Fruit fly (Drosophila melanogaster) whole organism, prepupa: ENCODE results near the gene Gclm.
A peak's percentile ranks its signal among the peaks of the same experiment; 100 is the strongest.

Experiments
- Blimp-1 ChIP-seq: fragments of 200-800 bp; sonication (Bioruptor generic); optimal IDR thresholded peaks from 3 replicates; lab custom pipeline; 2017; ENCODE audit warnings: missing biosample characterization, missing genetic modification characterization, mild to moderate bottlenecking, moderate library complexity, missing genetic modification reagents
- CG10631 ChIP-seq: fragments of 200-800 bp; sonication (Bioruptor generic); optimal IDR thresholded peaks from 2 replicates; lab custom pipeline; 2016; ENCODE audit warnings: missing biosample characterization, missing genetic modification characterization
- CG10669 ChIP-seq: fragments of 200-800 bp; sonication (Bioruptor generic); optimal IDR thresholded peaks from 3 replicates; lab custom pipeline; 2018; ENCODE audit warnings: missing biosample characterization, mild to moderate bottlenecking, missing genetic modification characterization, moderate library complexity
- CG11294 ChIP-seq: fragments of 200-800 bp; sonication (Bioruptor generic); IDR thresholded peaks from 2 replicates; pipeline ENCODE4 v1.3.6; 2022; ENCODE audit warnings: missing biosample characterization, missing genetic modification characterization
- CG11762 ChIP-seq: fragments of 200-800 bp; sonication (Bioruptor generic); optimal IDR thresholded peaks from 3 replicates; lab custom pipeline; 2016; ENCODE audit warnings: missing biosample characterization, missing genetic modification characterization; ENCODE audit not compliant: insufficient read depth
- CG11902 ChIP-seq: fragments of 200-800 bp; sonication (Bioruptor generic); optimal IDR thresholded peaks from 3 replicates; lab custom pipeline; 2016; ENCODE audit warnings: missing biosample characterization, missing genetic modification characterization
- CG15336 ChIP-seq: fragments of 200-800 bp; sonication (Bioruptor generic); IDR thresholded peaks from 2 replicates; pipeline ENCODE4 v1.3.6; 2022; ENCODE audit warnings: missing biosample characterization, missing genetic modification characterization
- CG16779 ChIP-seq: fragments of 200-800 bp; sonication (Bioruptor generic); optimal IDR thresholded peaks from 3 replicates; lab custom pipeline; 2017; ENCODE audit warnings: missing biosample characterization, mild to moderate bottlenecking, missing genetic modification characterization
- CG3032 ChIP-seq: fragments of 200-800 bp; optimal IDR thresholded peaks from 2 replicates; lab custom pipeline; 2019; ENCODE audit warnings: missing biosample characterization, mild to moderate bottlenecking, missing genetic modification characterization, moderate library complexity
- CG32006 ChIP-seq: fragments of 200-800 bp; sonication (Bioruptor generic); optimal IDR thresholded peaks from 3 replicates; lab custom pipeline; 2017; ENCODE audit warnings: missing biosample characterization, mild to moderate bottlenecking, missing genetic modification characterization
- CG34406 ChIP-seq: fragments of 200-800 bp; sonication (Bioruptor generic); optimal IDR thresholded peaks from 3 replicates; lab custom pipeline; 2016; ENCODE audit warnings: missing biosample characterization, missing genetic modification characterization
- CG3919 ChIP-seq: fragments of 200-800 bp; sonication (Bioruptor generic); optimal IDR thresholded peaks from 3 replicates; lab custom pipeline; 2016; ENCODE audit warnings: missing biosample characterization, missing genetic modification characterization
- CG4318 ChIP-seq: fragments of 200-800 bp; sonication (Bioruptor generic); optimal IDR thresholded peaks from 3 replicates; lab custom pipeline; 2017; ENCODE audit warnings: missing biosample characterization, mild to moderate bottlenecking, missing genetic modification characterization
- CG6276 ChIP-seq: fragments of 200-800 bp; sonication (Bioruptor generic); optimal IDR thresholded peaks from 2 replicates; lab custom pipeline; 2017; ENCODE audit warnings: missing biosample characterization, mild to moderate bottlenecking, missing genetic modification characterization
- CG6808 ChIP-seq: fragments of 200-800 bp; sonication (Bioruptor generic); optimal IDR thresholded peaks from 3 replicates; lab custom pipeline; 2017; ENCODE audit warnings: missing biosample characterization, missing genetic modification characterization, mild to moderate bottlenecking, moderate library complexity, missing genetic modification reagents
- CG7368 ChIP-seq: fragments of 200-800 bp; sonication (Bioruptor generic); optimal IDR thresholded peaks from 3 replicates; lab custom pipeline; 2016; ENCODE audit warnings: missing biosample characterization, missing genetic modification characterization
- CG8119 ChIP-seq: fragments of 200-800 bp; sonication (Bioruptor generic); IDR thresholded peaks from 3 replicates; pipeline ENCODE4 v1.3.6; 2022; ENCODE audit warnings: missing biosample characterization, missing genetic modification characterization
- CG8632 ChIP-seq: fragments of 200-800 bp; sonication (Bioruptor generic); optimal IDR thresholded peaks from 3 replicates; lab custom pipeline; 2016; ENCODE audit warnings: missing biosample characterization, missing genetic modification characterization
- CG9139 ChIP-seq: fragments of 200-800 bp; sonication (Bioruptor generic); optimal IDR thresholded peaks from 3 replicates; lab custom pipeline; 2017; ENCODE audit warnings: missing biosample characterization, mild to moderate bottlenecking, missing genetic modification characterization
- Eip78C ChIP-seq: fragments of 200-800 bp; sonication (Bioruptor generic); peaks from one replicate; lab custom pipeline; 2016; ENCODE audit warnings: missing biosample characterization, missing genetic modification characterization
- Eip93F ChIP-seq: fragments of 200-800 bp; sonication (Bioruptor generic); optimal IDR thresholded peaks from 2 replicates; lab custom pipeline; 2016; ENCODE audit warnings: missing biosample characterization, mild to moderate bottlenecking, missing genetic modification characterization
- Ets21C ChIP-seq: fragments of 200-800 bp; sonication (Bioruptor generic); optimal IDR thresholded peaks from 3 replicates; lab custom pipeline; 2016; ENCODE audit warnings: missing biosample characterization, missing genetic modification characterization
- Ets96B ChIP-seq: fragments of 200-800 bp; optimal IDR thresholded peaks from 2 replicates; lab custom pipeline; 2019; ENCODE audit warnings: missing biosample characterization, mild to moderate bottlenecking, missing genetic modification characterization, moderate library complexity
- Hr38 ChIP-seq: sonication (Bioruptor generic); optimal IDR thresholded peaks from 2 replicates; lab custom pipeline; 2016; ENCODE audit warnings: missing biosample characterization, missing genetic modification characterization
- Hr39 ChIP-seq: fragments of 200-800 bp; sonication (Bioruptor generic); optimal IDR thresholded peaks from 2 replicates; lab custom pipeline; 2016; ENCODE audit warnings: missing biosample characterization, missing genetic modification characterization
- Hr4 ChIP-seq: fragments of 200-800 bp; sonication (Bioruptor generic); optimal IDR thresholded peaks from 3 replicates; lab custom pipeline; 2016; ENCODE audit warnings: missing biosample characterization, missing genetic modification characterization
- Lpt ChIP-seq: fragments of 200-800 bp; sonication (Bioruptor generic); optimal IDR thresholded peaks from 3 replicates; lab custom pipeline; 2016; ENCODE audit warnings: missing biosample characterization, missing genetic modification characterization
- OdsH ChIP-seq: fragments of 200-800 bp; sonication (Bioruptor generic); optimal IDR thresholded peaks from 3 replicates; lab custom pipeline; 2016; ENCODE audit warnings: missing biosample characterization, missing genetic modification characterization
- Sox15 ChIP-seq: fragments of 200-800 bp; sonication (Bioruptor generic); optimal IDR thresholded peaks from 3 replicates; lab custom pipeline; 2016; ENCODE audit warnings: missing biosample characterization, missing genetic modification characterization
- achi ChIP-seq: fragments of 200-800 bp; sonication (Bioruptor generic); optimal IDR thresholded peaks from 3 replicates; lab custom pipeline; 2016; ENCODE audit warnings: missing biosample characterization, missing genetic modification characterization
- acj6 ChIP-seq: fragments of 200-800 bp; sonication (Bioruptor generic); optimal IDR thresholded peaks from 3 replicates; lab custom pipeline; 2016; ENCODE audit warnings: missing biosample characterization, missing genetic modification characterization
- cyc ChIP-seq: fragments of 200-800 bp; sonication (Bioruptor generic); optimal IDR thresholded peaks from 3 replicates; lab custom pipeline; 2016; ENCODE audit warnings: missing biosample characterization, missing genetic modification characterization
- dac ChIP-seq: fragments of 200-800 bp; sonication (Bioruptor generic); optimal IDR thresholded peaks from 2 replicates; lab custom pipeline; 2017; ENCODE audit warnings: missing biosample characterization, mild to moderate bottlenecking, missing genetic modification characterization
- eg ChIP-seq: fragments of 200-800 bp; sonication (Bioruptor generic); IDR thresholded peaks from 3 replicates; pipeline ENCODE4 v1.3.6; 2022; ENCODE audit warnings: missing biosample characterization, missing genetic modification characterization
- esn ChIP-seq: fragments of 200-800 bp; sonication (Bioruptor generic); optimal IDR thresholded peaks from 2 replicates; lab custom pipeline; 2016; ENCODE audit warnings: missing biosample characterization, mild to moderate bottlenecking, missing genetic modification characterization, moderate library complexity
- fd85E ChIP-seq: fragments of 200-800 bp; sonication (Bioruptor generic); optimal IDR thresholded peaks from 3 replicates; lab custom pipeline; 2016; ENCODE audit warnings: missing biosample characterization, missing genetic modification characterization
- fkh ChIP-seq: fragments of 200-800 bp; sonication (Bioruptor generic); optimal IDR thresholded peaks from 3 replicates; lab custom pipeline; 2017; ENCODE audit warnings: missing biosample characterization, mild to moderate bottlenecking, missing genetic modification characterization, moderate library complexity
- net ChIP-seq: fragments of 200-800 bp; sonication (Bioruptor generic); optimal IDR thresholded peaks from 3 replicates; lab custom pipeline; 2016; ENCODE audit warnings: missing biosample characterization, missing genetic modification characterization
- pdm3 ChIP-seq: fragments of 200-800 bp; sonication (Bioruptor generic); optimal IDR thresholded peaks from 3 replicates; lab custom pipeline; 2016; ENCODE audit warnings: missing biosample characterization, missing genetic modification characterization
- salr ChIP-seq, 2 experiments: fragments of 200-800 bp; sonication (Bioruptor generic); optimal IDR thresholded peaks; 3 replicates each; lab custom pipeline; 2016 to 2018; ENCODE audit warnings: missing biosample characterization in 2 of 2, missing genetic modification characterization in 2 of 2, mild to moderate bottlenecking in 1 of 2
- spab ChIP-seq: fragments of 200-800 bp; sonication (Bioruptor generic); optimal IDR thresholded peaks from 2 replicates; lab custom pipeline; 2017; ENCODE audit warnings: missing biosample characterization, mild to moderate bottlenecking, missing genetic modification characterization, missing genetic modification reagents
- ss ChIP-seq, 2 experiments: fragments of 200-800 bp; sonication (Bioruptor generic); optimal IDR thresholded peaks; 2 replicates in 1 of 2; 3 replicates in 1 of 2; lab custom pipeline; 2017 to 2018; ENCODE audit warnings: mild to moderate bottlenecking in 2 of 2, missing biosample characterization in 2 of 2, missing genetic modification characterization in 2 of 2, moderate library complexity in 1 of 2
- svp ChIP-seq: fragments of 200-800 bp; sonication (Bioruptor generic); peaks from one replicate; lab custom pipeline; 2016; ENCODE audit warnings: missing biosample characterization, missing genetic modification characterization
- topi ChIP-seq: fragments of 200-800 bp; sonication (Bioruptor generic); optimal IDR thresholded peaks from 3 replicates; lab custom pipeline; 2016; ENCODE audit warnings: missing biosample characterization, missing genetic modification characterization
- vri ChIP-seq: fragments of 200-800 bp; sonication (Bioruptor generic); optimal IDR thresholded peaks from 3 replicates; lab custom pipeline; 2016; ENCODE audit warnings: missing biosample characterization, mild to moderate bottlenecking, missing genetic modification characterization

Gclm gene

DNA sequence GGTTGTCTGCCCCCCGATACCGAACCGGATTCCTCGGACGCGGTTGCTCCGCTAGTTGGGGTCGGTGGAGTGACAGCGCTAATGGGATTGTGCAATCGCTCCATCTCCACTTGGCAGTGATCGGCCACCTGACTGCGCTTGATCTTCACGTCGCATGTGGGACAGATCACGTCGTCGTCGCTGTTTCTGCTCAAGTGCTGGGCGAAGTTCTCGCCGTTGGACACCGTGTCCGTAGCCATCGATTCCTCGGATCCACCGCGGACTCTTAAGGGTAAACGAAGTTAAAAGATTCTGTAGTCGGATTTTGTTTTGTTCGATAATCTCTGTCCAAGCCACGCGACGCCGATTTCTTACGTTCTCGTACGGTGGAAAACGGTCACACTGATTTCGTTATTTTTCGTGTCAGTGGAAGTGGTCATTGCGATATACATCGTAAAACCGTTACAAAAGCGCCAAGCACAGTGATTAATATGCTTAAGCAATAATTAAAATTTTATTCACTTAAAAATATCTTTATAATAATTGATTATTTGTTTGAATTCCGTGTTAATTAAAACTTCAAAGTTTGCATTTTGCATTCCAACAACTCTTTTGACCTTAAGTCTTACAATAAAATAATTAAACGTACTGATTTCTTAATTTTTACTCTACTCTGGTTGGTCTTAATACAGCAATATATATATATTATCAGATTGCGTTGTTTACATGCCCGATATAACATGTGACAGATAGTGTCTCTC lies 39.9 kb upstream of the Gclm start, which contains the start of gene RNF220:
TSS of gene RNF220 (minus strand) at position 384 of the 740 bp plus-strand sequence.
- TF ChIP-seq CG4318 (GFP tag; lab: Kevin White, UChicago) (peak; percentile 20), cyc (GFP tag; lab: Kevin White, UChicago) (no peak), CG32006 (peak; percentile 48), eg (GFP tag; lab: Robert Waterston, UW) (peak; percentile 67; the same call in 2 of the 3 replicates), dac (GFP tag; lab: Kevin White, UChicago) (no peak), Lpt (no peak), Hr4 (peak; percentile 57), salr (GFP tag; optimal IDR thresholded peaks at IDR 0.05; lab: Kevin White, UChicago) (peak in 1 of 2 experiments; percentile 51), CG10669 (GFP tag; lab: Kevin White, UChicago) (peak; percentile 24), svp (GFP tag; lab: Kevin White, UChicago) (peak; percentile 66), achi (GFP tag; lab: Kevin White, UChicago) (peak; percentile 31), CG3032 (tag; lab: Kevin White, UChicago) (peak; percentile 15), CG7368 (no peak), fkh (GFP tag; lab: Kevin White, UChicago) (peak; percentile 26), CG15336 (0 out of 2 replicates have a peak, but pooled peaks have one; percentile 24), CG8632 (GFP tag; lab: Kevin White, UChicago) (peak; percentile 23), pdm3 (GFP tag; lab: Kevin White, UChicago) (peak; percentile 34), CG8119 (GFP tag; lab: Robert Waterston, UW) (peak; percentile 19; the same call in 1 of the 3 replicates), net (peak; percentile 50), CG11762 (GFP tag; lab: Kevin White, UChicago) (peak; percentile 3), Sox15 (peak; percentile 37), Eip78C (peak; percentile 64), Ets21C (GFP tag; lab: Kevin White, UChicago) (no peak), OdsH (GFP tag; lab: Kevin White, UChicago) (peak; percentile 49), Ets96B (tag; lab: Kevin White, UChicago) (no peak), acj6 (peak; percentile 48), esn (peak; percentile 28), CG34406 (peak; percentile 12)
- TF ChIP-seq, all 60 proteins: peak for 22

DNA sequence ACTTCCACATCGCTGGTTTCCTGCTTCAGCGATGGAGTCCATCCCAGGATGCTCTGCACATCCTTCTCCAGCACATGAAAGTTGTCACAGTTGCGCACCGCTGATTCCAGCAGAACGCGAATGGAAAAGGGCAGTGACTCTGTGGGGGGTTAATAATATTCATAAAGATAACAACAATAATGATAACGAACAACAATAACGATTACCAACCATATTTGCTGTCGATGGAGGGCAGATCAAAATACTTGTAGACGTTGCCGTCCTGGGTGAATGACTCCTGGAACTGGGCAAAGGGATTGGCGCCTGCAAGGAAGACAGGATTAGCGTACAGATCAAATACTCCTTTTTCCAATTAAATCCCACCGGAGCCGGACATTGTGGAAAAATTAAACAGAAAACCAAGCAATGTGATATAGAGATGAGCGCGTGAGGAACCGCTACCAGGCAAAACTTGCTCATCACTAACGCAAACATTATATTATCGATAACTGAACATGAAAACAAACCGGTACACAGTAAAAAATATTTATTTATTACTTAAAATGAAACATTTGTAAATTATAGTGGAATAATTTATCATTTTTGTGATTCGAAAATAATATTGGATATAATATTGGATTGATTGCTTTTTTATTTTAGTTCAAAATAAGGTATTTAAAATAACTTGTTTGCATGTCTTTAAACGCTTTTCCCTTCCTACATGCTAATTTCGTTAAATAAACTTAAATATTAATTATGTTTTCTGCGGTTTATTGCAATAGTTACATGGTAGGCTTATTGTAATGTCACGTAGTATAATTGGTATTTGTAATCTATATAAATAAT lies 38.1 kb upstream of the Gclm start, which contains the start of gene Irp-1A:
TSS of gene Irp-1A (minus strand) at position 439 of the 825 bp plus-strand sequence.
- TF ChIP-seq OdsH (GFP tag; lab: Kevin White, UChicago) (peak; percentile 71), net (peak; percentile 55), topi (GFP tag; lab: Kevin White, UChicago) (peak; percentile 47), CG11902 (GFP tag; lab: Kevin White, UChicago) (no peak), CG16779 (tag; lab: Kevin White, UChicago) (no peak), salr (GFP tag; optimal IDR thresholded peaks at IDR 0.05; lab: Kevin White, UChicago) (peak in 1 of 2 experiments; percentile 24), Hr4 (peak; percentile 54), dac (GFP tag; lab: Kevin White, UChicago) (no peak), CG11294 (GFP tag; lab: Robert Waterston, UW) (peak; percentile 22; the same call in 1 of the 2 replicates), Eip78C (peak; percentile 89), acj6 (peak; percentile 51), Ets96B (tag; lab: Kevin White, UChicago) (peak; percentile 80), spab (no peak), CG11762 (GFP tag; lab: Kevin White, UChicago) (peak; percentile 47), vri (GFP tag; lab: Kevin White, UChicago) (peak; percentile 54), Eip93F (peak; percentile 10), Blimp-1 (GFP tag; lab: Kevin White, UChicago) (no peak), Hr39 (GFP tag; lab: Kevin White, UChicago) (peak; percentile 33), CG10631 (GFP tag; lab: Kevin White, UChicago) (peak; percentile 71), Hr38 (GFP tag; lab: Kevin White, UChicago) (no peak), Ets21C (GFP tag; lab: Kevin White, UChicago) (no peak), CG6808 (GFP tag; lab: Kevin White, UChicago) (peak; percentile 32), CG9139 (peak; percentile 18), ss (GFP tag; optimal IDR thresholded peaks at IDR 0.05; lab: Kevin White, UChicago) (peak in 1 of 2 experiments; percentile 44), CG3032 (tag; lab: Kevin White, UChicago) (peak; percentile 78), esn (peak; percentile 73), CG6276 (GFP tag; lab: Kevin White, UChicago) (peak; percentile 40), Lpt (peak; percentile 54), CG3919 (GFP tag; lab: Kevin White, UChicago) (peak; percentile 68), fd85E (peak; percentile 0)
